Worm (Caenorhabditis elegans): ENCODE measurements around the gene C31C9.9.
A peak's percentile ranks its signal among the peaks of the same experiment; 100 is the strongest.

C31C9.9 gene

DNA sequence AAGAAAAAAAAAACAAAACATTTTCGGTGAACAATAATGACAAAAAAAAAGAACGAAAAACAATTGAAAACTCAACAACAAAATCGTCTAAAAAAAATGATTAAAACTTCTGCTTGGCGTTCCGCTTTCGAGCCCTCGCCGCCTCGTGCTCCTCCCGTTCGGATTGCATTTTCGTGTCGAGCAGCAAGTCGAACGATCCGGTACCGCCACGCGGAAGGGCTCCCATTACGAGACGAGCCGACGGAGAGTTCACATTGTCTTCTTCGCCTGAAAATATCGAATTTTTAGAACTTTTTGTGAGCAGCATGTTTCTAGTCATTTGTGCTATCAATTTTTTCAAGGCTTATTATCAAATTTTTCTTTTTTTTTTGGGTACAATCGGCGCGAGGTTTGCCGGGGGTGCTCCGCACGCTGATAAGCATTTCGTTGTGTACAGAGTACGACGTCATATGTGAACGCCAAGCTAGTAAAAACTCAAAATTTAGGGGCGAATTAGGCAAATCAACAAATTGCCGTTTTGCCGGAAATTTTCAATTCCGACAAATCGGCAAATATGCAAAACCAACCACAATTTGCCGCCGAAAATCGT, 16.0 kb downstream of the C31C9.9 start (continued):
- TF ChIP-seq unc-62 (GFP tag; optimal IDR thresholded peaks at IDR 0.05 in 1 of 2) (no peak), unc-62 (tag; optimal IDR thresholded peaks at IDR 0.05) (no peak)

ce11 chrII:13672057-13672456, 17.2 kb downstream of the C31C9.9 start:
- no peak for TF ChIP-seq daf-16 (GFP tag; optimal IDR thresholded peaks at IDR 0.05)
- TF ChIP-seq daf-16 (tag; optimal IDR thresholded peaks at IDR 0.05), result no peak
- TF ChIP-seq lin-38 (GFP tag; IDR thresholded peaks at IDR 0.05), result no peak
- TF ChIP-seq tra-1 (GFP tag; IDR thresholded peaks at IDR 0.05), result no peak
- peak; percentile 49 for TF ChIP-seq dve-1 (tag; optimal IDR thresholded peaks at IDR 0.05; ENCODE audit: insufficient read depth)
- peak; percentile 35 for TF ChIP-seq hlh-11 (tag; optimal IDR thresholded peaks at IDR 0.05)
- peak; percentile 10 for TF ChIP-seq mep-1 (tag; optimal IDR thresholded peaks at IDR 0.05)
- no peak for TF ChIP-seq Y48G9A.11 (GFP tag; IDR thresholded peaks at IDR 0.05)
- TF ChIP-seq hlh-30 (tag; optimal IDR thresholded peaks at IDR 0.05; ENCODE audit: insufficient read depth), result peak; percentile 74
- peak; percentile 22 for TF ChIP-seq mes-2 (tag; optimal IDR thresholded peaks at IDR 0.05; ENCODE audit: poor library complexity, severe bottlenecking)
- TF ChIP-seq egl-27 (tag; optimal IDR thresholded peaks at IDR 0.05), result no peak
- no peak for TF ChIP-seq nhr-41 (GFP tag; IDR thresholded peaks at IDR 0.05)
- peak; percentile 39; the same call in 1 of the 2 replicates for TF ChIP-seq dmd-6 (GFP tag; IDR thresholded peaks at IDR 0.05)

- TF ChIP-seq hlh-11 (tag; optimal IDR thresholded peaks at IDR 0.05) (peak; percentile 70), hif-1 (tag; optimal IDR thresholded peaks at IDR 0.05) (peak in 1 of 2 experiments; percentile 7), mdl-1 (tag; optimal IDR thresholded peaks at IDR 0.05) (peak in 1 of 2 experiments; percentile 66), T26A8.4 (GFP tag; IDR thresholded peaks at IDR 0.05) (0 out of 2 replicates have a peak, but pooled peaks have one; percentile 16), F49E8.2 (tag; optimal IDR thresholded peaks at IDR 0.05; ENCODE audit: borderline replicate concordance) (no peak), unc-62 (GFP tag; optimal IDR thresholded peaks at IDR 0.05 in 1 of 2) (peak in 1 of 2 experiments; percentile 32), unc-62 (tag; optimal IDR thresholded peaks at IDR 0.05) (no peak), aha-1 (tag) (peak; percentile 15), lin-1 (GFP tag; IDR thresholded peaks at IDR 0.05) (0 out of 2 replicates have a peak, but pooled peaks have one; percentile 24), spr-1 (tag; optimal IDR thresholded peaks at IDR 0.05) (no peak), mxl-3 (GFP tag; optimal IDR thresholded peaks at IDR 0.05) (peak; percentile 27), snpc-4 (tag; optimal IDR thresholded peaks at IDR 0.05) (no peak), dmd-6 (GFP tag; IDR thresholded peaks at IDR 0.05) (0 out of 2 replicates have a peak, but pooled peaks have one; percentile 20), daf-16 (GFP tag; optimal IDR thresholded peaks at IDR 0.05) (no peak), daf-16 (tag; optimal IDR thresholded peaks at IDR 0.05) (peak; percentile 4), mes-2 (tag; optimal IDR thresholded peaks at IDR 0.05; ENCODE audit: poor library complexity, severe bottlenecking) (peak; percentile 11), nhr-48 (tag; optimal IDR thresholded peaks at IDR 0.05) (peak; percentile 48), madf-5 (GFP tag; IDR thresholded peaks at IDR 0.05) (no peak), nhr-28 (tag; optimal IDR thresholded peaks at IDR 0.05) (peak; percentile 29), nhr-77 (tag; optimal IDR thresholded peaks at IDR 0.05) (peak; percentile 20), dve-1 (tag; optimal IDR thresholded peaks at IDR 0.05; ENCODE audit: insufficient read depth) (peak; percentile 27), nhr-102 (tag; optimal IDR thresholded peaks at IDR 0.05) (peak; percentile 45), zfp-2 (tag; optimal IDR thresholded peaks at IDR 0.05) (no peak), hlh-30 (tag; optimal IDR thresholded peaks at IDR 0.05; ENCODE audit: insufficient read depth) (peak; percentile 68), ctbp-1 (GFP tag; IDR thresholded peaks at IDR 0.05) (no peak)
Measured at ce11 chrII:13673605-13674193, 18.9 kb downstream of the C31C9.9 start.

ce11 chrII:13675212-13675611, 20.4 kb downstream of the C31C9.9 start:
- TF ChIP-seq F26F4.8 (GFP tag; conservative IDR thresholded peaks at IDR 0.05) (no peak), dmd-9 (GFP tag; IDR thresholded peaks at IDR 0.05) (no peak), mdl-1 (tag; optimal IDR thresholded peaks at IDR 0.05) (peak in 1 of 2 experiments; percentile 11), nhr-28 (tag; optimal IDR thresholded peaks at IDR 0.05) (peak; percentile 15), jun-1 (tag; optimal IDR thresholded peaks at IDR 0.05) (no peak), cey-2 (tag; optimal IDR thresholded peaks at IDR 0.05; ENCODE audit: borderline replicate concordance, insufficient read depth) (no peak), hlh-30 (tag; optimal IDR thresholded peaks at IDR 0.05; ENCODE audit: insufficient read depth) (peak; percentile 50), pqm-1 (tag; optimal IDR thresholded peaks at IDR 0.05) (no peak)

All from whole organism, L4 larva.